Fruit fly (Drosophila melanogaster): Measurements from ENCODE around the gene mtgo.

dm6 chr2L:16502898-16503551 is 41.8 kb upstream of the mtgo start:
- no peak for TF ChIP-seq Dfd (GFP tag; optimal IDR thresholded peaks at IDR 0.05)
- TF ChIP-seq Hr78 (GFP tag; optimal IDR thresholded peaks at IDR 0.05), result no peak
- TF ChIP-seq tai (GFP tag; optimal IDR thresholded peaks at IDR 0.05), result no peak
- no peak for TF ChIP-seq CG9705 (GFP tag; optimal IDR thresholded peaks at IDR 0.05)
- peak; percentile 8 for TF ChIP-seq dmrt93B (GFP tag; optimal IDR thresholded peaks at IDR 0.05)
- no peak for TF ChIP-seq sage (GFP tag; optimal IDR thresholded peaks at IDR 0.05)
- no peak for TF ChIP-seq N (GFP tag; optimal IDR thresholded peaks at IDR 0.05)
- peak; percentile 29 for TF ChIP-seq OdsH (GFP tag; optimal IDR thresholded peaks at IDR 0.05)
- TF ChIP-seq dsf (GFP tag; optimal IDR thresholded peaks at IDR 0.05; ENCODE audit: borderline replicate concordance), result no peak
- no peak for TF ChIP-seq woc (GFP tag; optimal IDR thresholded peaks at IDR 0.05)
- TF ChIP-seq br (GFP tag; optimal IDR thresholded peaks at IDR 0.05), result peak; percentile 1
- no peak for TF ChIP-seq Myc (optimal IDR thresholded peaks at IDR 0.05)

Data from whole organism, wandering third instar larva.